Worm (Caenorhabditis elegans) whole organism, L1 larva: Measurements from ENCODE around the gene R11G1.2.

Source experiments
- aly-2 ChIP-seq: fragments of 150-350 bp; optimal IDR thresholded peaks from 2 replicates; lab custom pipeline; 2014; ENCODE audit warnings: missing biosample characterization, missing genetic modification characterization
- ama-1 ChIP-seq: fragments of 150-350 bp; optimal IDR thresholded peaks from 2 replicates; lab custom pipeline; 2014
- ceh-82 ChIP-seq, 3 experiments: fragments of 150-350 bp in 1 of 3; sonication (generic microtip) in 2 of 3; optimal IDR thresholded peaks; 2 replicates each; lab custom pipeline; 2014 to 2017; ENCODE audit warnings: missing biosample characterization in 3 of 3, missing genetic modification characterization in 3 of 3
- elt-3 ChIP-seq, 6 experiments: fragments of 150-350 bp in 1 of 6; sonication (generic microtip); optimal IDR thresholded peaks; 2 replicates each; lab custom pipeline; 2017 to 2018; ENCODE audit warnings: missing biosample characterization in 6 of 6, missing genetic modification characterization in 6 of 6, inconsistent platforms in 1 of 6
- ets-5 ChIP-seq: fragments of 200-800 bp; sonication (Bioruptor generic); IDR thresholded peaks from 2 replicates; pipeline ENCODE4 v1.3.6; 2022; ENCODE audit warnings: missing genetic modification characterization, missing compliant biosample characterization
- fos-1 ChIP-seq: fragments of 150-350 bp; optimal IDR thresholded peaks from 2 replicates; lab custom pipeline; 2014; ENCODE audit warnings: missing biosample characterization, missing genetic modification characterization
- lin-13 ChIP-seq: fragments of 150-350 bp; optimal IDR thresholded peaks from 2 replicates; lab custom pipeline; 2014; ENCODE audit warnings: missing biosample characterization, missing genetic modification reagents, missing genetic modification characterization
- lin-15B ChIP-seq: fragments of 150-350 bp; sonication (generic microtip); optimal IDR thresholded peaks from 3 replicates; lab custom pipeline; 2014; ENCODE audit warnings: missing biosample characterization, missing genetic modification characterization
- lin-39 ChIP-seq: fragments of 150-350 bp; optimal IDR thresholded peaks from 2 replicates; lab custom pipeline; 2014; ENCODE audit warnings: missing biosample characterization, missing genetic modification reagents, missing genetic modification characterization
- nhr-237 ChIP-seq: fragments of 150-350 bp; optimal IDR thresholded peaks from 2 replicates; lab custom pipeline; 2014; ENCODE audit warnings: missing biosample characterization, missing genetic modification characterization
- tbx-2 ChIP-seq: sonication (generic microtip); optimal IDR thresholded peaks from 2 replicates; lab custom pipeline; 2016; ENCODE audit warnings: missing genetic modification characterization, missing compliant biosample characterization
- ztf-4 ChIP-seq: fragments of 150-350 bp; optimal IDR thresholded peaks from 2 replicates; lab custom pipeline; 2014; ENCODE audit warnings: missing biosample characterization, missing genetic modification characterization

ce11 chrX:3689155-3689719 lies 38.8 kb downstream of the R11G1.2 start, which contains the start of gene tag-278:
- TF ChIP-seq ama-1 = no peak
- no peak for TF ChIP-seq aly-2 (tag; lab: Kevin White, UChicago)
- TF ChIP-seq lin-13 (GFP tag; lab: Kevin White, UChicago) = no peak
- no peak for TF ChIP-seq ceh-82 (tag; optimal IDR thresholded peaks at IDR 0.05; lab: Kevin White, UChicago)
- TF ChIP-seq elt-3 (tag; optimal IDR thresholded peaks at IDR 0.05; lab: Kevin White, UChicago) = no peak
- TF ChIP-seq lin-15B = no peak
- TF ChIP-seq ztf-4 (tag; lab: Kevin White, UChicago) = no peak
- TF ChIP-seq ets-5 (GFP tag; lab: Robert Waterston, UW) = no peak
- TF ChIP-seq nhr-237 (tag; lab: Kevin White, UChicago) = no peak
- no peak for TF ChIP-seq fos-1
- no peak for TF ChIP-seq tbx-2
- TF ChIP-seq lin-39 (tag; lab: Kevin White, UChicago) = no peak
